Worm (Caenorhabditis elegans): ENCODE measurements around the gene str-238.

Gene str-238

DNA sequence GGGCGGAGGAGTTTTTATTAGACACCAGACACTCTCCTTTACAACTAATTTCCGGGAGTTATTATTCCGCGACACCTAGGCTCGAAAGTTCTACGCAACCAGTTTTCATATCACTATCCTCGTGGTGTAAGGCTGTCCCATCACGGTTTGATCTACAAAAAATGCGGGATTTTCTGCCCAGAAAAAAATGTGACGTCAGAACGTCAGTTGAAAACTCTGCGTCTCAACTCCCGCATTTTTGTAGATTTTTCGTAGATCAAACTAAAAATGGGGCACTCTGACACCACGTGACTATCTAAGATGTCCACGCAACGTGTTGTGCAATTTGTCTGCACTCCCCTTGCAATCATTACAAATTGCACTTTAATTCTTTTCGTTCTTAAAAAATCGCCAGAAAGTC is at the start of gene str-238:
Gene str-238 (plus strand): TSS at position 301 of the 400 bp plus-strand sequence.
- TF ChIP-seq F37D6.2 (tag; optimal IDR thresholded peaks at IDR 0.05) (no peak), ztf-11 (tag; optimal IDR thresholded peaks at IDR 0.05) (no peak), T20F7.1 (GFP tag; optimal IDR thresholded peaks at IDR 0.05) (no peak), fos-1 (tag; optimal IDR thresholded peaks at IDR 0.05) (no peak), hlh-30 (tag; optimal IDR thresholded peaks at IDR 0.05; ENCODE audit: insufficient read depth) (no peak)

- TF ChIP-seq ceh-44 (GFP tag; IDR thresholded peaks at IDR 0.05) (no peak), nhr-28 (tag; optimal IDR thresholded peaks at IDR 0.05) (no peak), lin-29 (GFP tag; IDR thresholded peaks at IDR 0.05) (no peak), rbr-2 (tag; optimal IDR thresholded peaks at IDR 0.05) (no peak), dve-1 (tag; optimal IDR thresholded peaks at IDR 0.05; ENCODE audit: insufficient read depth) (no peak), arid-1 (GFP tag; conservative IDR thresholded peaks at IDR 0.05) (no peak), lim-7 (GFP tag; IDR thresholded peaks at IDR 0.05) (no peak)
These were observed 45.1 kb upstream of the str-238 start, which contains the start of gene srbc-40 for ce11 chrV:719731-720130. TSS of gene srbc-40 (minus strand) at chrV:719831.

ce11 chrV:722889-723288 is 41.9 kb upstream of the str-238 start:
- TF ChIP-seq pqm-1 (tag; optimal IDR thresholded peaks at IDR 0.05) (no peak), aha-1 (tag) (peak; percentile 95)

DNA sequence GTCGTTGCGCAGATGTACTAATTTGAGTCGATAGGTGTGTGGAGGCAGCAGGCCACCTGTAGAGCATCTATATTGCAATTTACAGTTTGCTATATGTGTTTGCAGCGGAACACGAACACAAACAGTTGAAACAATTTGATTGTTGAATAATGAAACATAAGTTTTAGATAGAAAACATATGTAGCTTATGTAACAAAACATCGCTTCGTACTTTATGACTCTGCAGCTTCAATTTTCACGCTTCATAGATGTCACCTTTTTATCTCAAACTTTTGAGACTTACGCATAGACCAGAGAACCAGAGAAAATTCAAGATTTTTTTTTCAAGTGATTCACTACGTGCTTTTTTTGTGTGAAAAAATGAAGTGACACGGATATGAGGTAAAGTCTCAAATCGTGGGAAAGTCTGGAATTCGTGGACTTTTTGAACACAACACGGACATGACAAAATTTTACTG is 40.9 kb upstream of the str-238 start, which contains the start of gene fbxb-72:
Gene fbxb-72 (minus strand): TSS at position 58 of the 458 bp plus-strand sequence.
- TF ChIP-seq hlh-30 (tag; optimal IDR thresholded peaks at IDR 0.05; ENCODE audit: insufficient read depth) (peak; percentile 43), arid-1 (GFP tag; conservative IDR thresholded peaks at IDR 0.05) (peak; percentile 82), nhr-111 (GFP tag; optimal IDR thresholded peaks at IDR 0.05) (no peak), aha-1 (tag) (peak; percentile 95), pqm-1 (tag; optimal IDR thresholded peaks at IDR 0.05) (no peak), snpc-4 (tag; optimal IDR thresholded peaks at IDR 0.05) (no peak), nhr-48 (tag; optimal IDR thresholded peaks at IDR 0.05) (peak; percentile 68), nhr-11 (tag; optimal IDR thresholded peaks at IDR 0.05) (peak; percentile 49), nhr-41 (GFP tag; IDR thresholded peaks at IDR 0.05) (0 out of 2 replicates have a peak, but pooled peaks have one; percentile 7), php-3 (GFP tag; IDR thresholded peaks at IDR 0.05) (peak; percentile 76; the same call in 1 of the 2 replicates), ama-1 (optimal IDR thresholded peaks at IDR 0.05) (peak; percentile 99), saeg-2 (GFP tag; IDR thresholded peaks at IDR 0.05) (peak; percentile 74), mep-1 (tag; optimal IDR thresholded peaks at IDR 0.05) (peak; percentile 96), dve-1 (tag; optimal IDR thresholded peaks at IDR 0.05; ENCODE audit: insufficient read depth) (peak; percentile 90), Y105C5A.15 (GFP tag; IDR thresholded peaks at IDR 0.05) (peak; percentile 8; the same call in 1 of the 2 replicates), daf-16 (GFP tag; optimal IDR thresholded peaks at IDR 0.05) (peak; percentile 41 to 93), daf-16 (tag; optimal IDR thresholded peaks at IDR 0.05) (peak; percentile 89), nhr-102 (tag; optimal IDR thresholded peaks at IDR 0.05) (peak; percentile 95), daf-19 (GFP tag; conservative IDR thresholded peaks at IDR 0.05) (no peak), rbr-2 (tag; optimal IDR thresholded peaks at IDR 0.05) (peak; percentile 34), T26A8.4 (GFP tag; IDR thresholded peaks at IDR 0.05) (peak; percentile 96), nhr-28 (tag; optimal IDR thresholded peaks at IDR 0.05) (peak; percentile 45), dmd-9 (GFP tag; IDR thresholded peaks at IDR 0.05) (no peak; the same call in 1 of the 2 replicates), T20F7.1 (GFP tag; optimal IDR thresholded peaks at IDR 0.05) (peak; percentile 70), ceh-20 (GFP tag; IDR thresholded peaks at IDR 0.05) (peak; percentile 59), madf-9 (GFP tag; conservative IDR thresholded peaks at IDR 0.05) (no peak), mxl-3 (GFP tag; optimal IDR thresholded peaks at IDR 0.05) (peak; percentile 42), Y75B8A.6 (GFP tag; IDR thresholded peaks at IDR 0.05) (peak; percentile 69; the same call in 1 of the 2 replicates), zfp-3 (GFP tag; conservative IDR thresholded peaks at IDR 0.05) (peak; percentile 97), mdt-29 (GFP tag; IDR thresholded peaks at IDR 0.05) (peak; percentile 32; the same call in 1 of the 2 replicates), nhr-77 (tag; optimal IDR thresholded peaks at IDR 0.05) (peak; percentile 93), duxl-1 (tag; optimal IDR thresholded peaks at IDR 0.05; ENCODE audit: poor library complexity) (peak; percentile 75), dpl-1 (GFP tag; optimal IDR thresholded peaks at IDR 0.05) (peak; percentile 31), egl-27 (tag; optimal IDR thresholded peaks at IDR 0.05) (no peak), lin-39 (tag; optimal IDR thresholded peaks at IDR 0.05) (no peak), D1046.2 (GFP tag; IDR thresholded peaks at IDR 0.05) (no peak), nhr-6 (tag; optimal IDR thresholded peaks at IDR 0.05) (peak; percentile 93), hif-1 (tag; optimal IDR thresholded peaks at IDR 0.05) (peak; percentile 59 to 65)
